In the genomic region with DNA sequence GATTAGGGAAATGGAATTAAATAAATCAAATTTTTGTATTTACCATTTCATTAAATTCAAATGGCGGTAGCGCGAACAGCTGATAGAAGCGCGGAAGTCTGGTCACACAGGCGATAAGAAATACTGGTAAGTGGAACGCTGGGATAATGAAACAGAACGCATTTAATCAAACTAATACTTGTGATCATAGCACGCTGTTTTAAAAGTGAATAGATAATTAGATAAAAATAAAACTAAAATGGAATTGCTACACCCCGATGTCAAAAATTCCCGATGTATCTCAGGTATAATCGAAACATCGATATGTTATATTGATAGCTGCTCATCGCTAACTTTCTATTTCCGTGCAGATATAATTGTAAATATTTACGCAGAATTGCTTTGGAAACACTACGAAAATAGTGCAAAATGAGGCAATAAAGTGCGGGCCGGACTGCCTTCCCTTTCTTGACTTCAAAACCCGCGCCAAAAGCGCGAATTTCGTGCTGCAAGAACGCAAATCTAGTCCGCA, we compare ENCODE assay signal across 1 fruit fly cellular context.
TF ChIP-seq lines count a peak whose summit lies in the region.

TSS of gene okr (minus strand) at position 96 of the 511 bp plus-strand sequence.
TSS of gene CG3558 (plus strand) at position 207 of the 511 bp plus-strand sequence.

TF ChIP-seq in whole organism, embryonic, 481 proteins besides CTCF, POLR2A, EP300 and RAD21 (continued from another document and continues in another):
- TF ChIP-seq pho (GFP tag; optimal IDR thresholded peaks at IDR 0.05; lab: Kevin White, UChicago) (no peak), CG11696 (GFP tag; IDR thresholded peaks at IDR 0.05; lab: Robert Waterston, UW) (no peak), aop (GFP tag; IDR thresholded peaks at IDR 0.05; lab: Robert Waterston, UW) (no peak), CG10959 (GFP tag; IDR thresholded peaks at IDR 0.05; lab: Robert Waterston, UW) (no peak), CG8290 (GFP tag; optimal IDR thresholded peaks at IDR 0.05; lab: Kevin White, UChicago) (no peak), CG8290 (tag; optimal IDR thresholded peaks at IDR 0.05; lab: Kevin White, UChicago) (no peak), esg (GFP tag; conservative IDR thresholded peaks at IDR 0.05; lab: Robert Waterston, UW) (no peak), CG5180 (GFP tag; optimal IDR thresholded peaks at IDR 0.05; lab: Kevin White, UChicago) (no peak), CG4854 (GFP tag; optimal IDR thresholded peaks at IDR 0.05; lab: Kevin White, UChicago) (no peak), nau (GFP tag; optimal IDR thresholded peaks at IDR 0.05; lab: Kevin White, UChicago) (no peak), H2.0 (GFP tag; IDR thresholded peaks at IDR 0.05; lab: Robert Waterston, UW) (no peak), hbn (GFP tag; IDR thresholded peaks at IDR 0.05; lab: Robert Waterston, UW; ENCODE audit: partially characterized antibody) (peak; percentile 80), crc (GFP tag; optimal IDR thresholded peaks at IDR 0.05; lab: Kevin White, UChicago) (no peak), bigmax (GFP tag; optimal IDR thresholded peaks at IDR 0.05; lab: Kevin White, UChicago) (no peak), CG3838 (GFP tag; optimal IDR thresholded peaks at IDR 0.05; lab: Kevin White, UChicago) (no peak), lola (GFP tag; optimal IDR thresholded peaks at IDR 0.05; lab: Kevin White, UChicago) (peak in 1 of 3 experiments; percentile 7), sd (tag; optimal IDR thresholded peaks at IDR 0.05; lab: Kevin White, UChicago) (no peak), CG12769 (tag; optimal IDR thresholded peaks at IDR 0.05; lab: Kevin White, UChicago) (no peak), CG2875 (GFP tag; optimal IDR thresholded peaks at IDR 0.05; lab: Kevin White, UChicago) (no peak), tna (GFP tag; IDR thresholded peaks at IDR 0.05; lab: Robert Waterston, UW; ENCODE audit: partially characterized antibody) (peak; percentile 47; the same call in 1 of the 2 replicates), ind (GFP tag; optimal IDR thresholded peaks at IDR 0.05; lab: Kevin White, UChicago) (no peak), pzg (GFP tag; optimal IDR thresholded peaks at IDR 0.05; lab: Kevin White, UChicago) (peak; percentile 71), cato (GFP tag; optimal IDR thresholded peaks at IDR 0.05; lab: Kevin White, UChicago; ENCODE audit: borderline replicate concordance) (no peak), NC2α (GFP tag; optimal IDR thresholded peaks at IDR 0.05; lab: Kevin White, UChicago) (no peak), CG14441 (GFP tag; IDR thresholded peaks at IDR 0.05; lab: Robert Waterston, UW) (no peak), zen2 (GFP tag; IDR thresholded peaks at IDR 0.05; lab: Robert Waterston, UW; ENCODE audit: partially characterized antibody) (peak; percentile 70; the same call in 1 of the 3 replicates), cg (GFP tag; optimal IDR thresholded peaks at IDR 0.05; lab: Kevin White, UChicago) (no peak), CoRest (tag; optimal IDR thresholded peaks at IDR 0.05; lab: Kevin White, UChicago) (no peak), ken (GFP tag; IDR thresholded peaks at IDR 0.05; lab: Robert Waterston, UW) (no peak), CG2202 (tag; optimal IDR thresholded peaks at IDR 0.05; lab: Kevin White, UChicago) (no peak), oc (tag; optimal IDR thresholded peaks at IDR 0.05; lab: Kevin White, UChicago) (no peak), CG5245 (GFP tag; optimal IDR thresholded peaks at IDR 0.05; lab: Kevin White, UChicago) (no peak), E2f1 (GFP tag; IDR thresholded peaks at IDR 0.05; lab: Robert Waterston, UW) (no peak), CG2678 (tag; optimal IDR thresholded peaks at IDR 0.05; lab: Kevin White, UChicago) (no peak), CG7839 (tag; optimal IDR thresholded peaks at IDR 0.05; lab: Kevin White, UChicago) (no peak), kah (GFP tag; optimal IDR thresholded peaks at IDR 0.05; lab: Kevin White, UChicago) (no peak), CG6175 (GFP tag; IDR thresholded peaks at IDR 0.05; lab: Robert Waterston, UW) (no peak), pita (GFP tag; optimal IDR thresholded peaks at IDR 0.05; lab: Kevin White, UChicago) (no peak), B-H2 (GFP tag; optimal IDR thresholded peaks at IDR 0.05; lab: Kevin White, UChicago) (no peak), CG8359 (GFP tag; optimal IDR thresholded peaks at IDR 0.05; lab: Kevin White, UChicago; ENCODE audit: borderline replicate concordance) (no peak), nerfin-1 (tag; optimal IDR thresholded peaks at IDR 0.05; lab: Kevin White, UChicago) (no peak), Abd-B (GFP tag; optimal IDR thresholded peaks at IDR 0.05; lab: Kevin White, UChicago) (no peak), trem (tag; optimal IDR thresholded peaks at IDR 0.05; lab: Kevin White, UChicago) (peak; percentile 91), CG34224 (GFP tag; IDR thresholded peaks at IDR 0.05; lab: Robert Waterston, UW; ENCODE audit: partially characterized antibody) (peak; percentile 94), inv (GFP tag; IDR thresholded peaks at IDR 0.05; lab: Robert Waterston, UW; ENCODE audit: partially characterized antibody) (peak; percentile 72), Dad (GFP tag; optimal IDR thresholded peaks at IDR 0.05; lab: Kevin White, UChicago) (no peak), gfzf (GFP tag; optimal IDR thresholded peaks at IDR 0.05; lab: Kevin White, UChicago) (peak; percentile 57), B-H1 (GFP tag; IDR thresholded peaks at IDR 0.05; lab: Robert Waterston, UW) (no peak), BtbVII (GFP tag; optimal IDR thresholded peaks at IDR 0.05; lab: Kevin White, UChicago) (no peak), ac (GFP tag; optimal IDR thresholded peaks at IDR 0.05; lab: Kevin White, UChicago) (no peak), Sin3A (optimal IDR thresholded peaks at IDR 0.05; lab: Kevin White, UChicago) (peak; percentile 63), CG17802 (tag; optimal IDR thresholded peaks at IDR 0.05; lab: Kevin White, UChicago) (no peak), Ets65A (GFP tag; lab: Kevin White, UChicago) (no peak), ttk (GFP tag; IDR thresholded peaks at IDR 0.05; lab: Robert Waterston, UW) (no peak), CG6689 (GFP tag; IDR thresholded peaks at IDR 0.05; lab: Robert Waterston, UW) (no peak), br (optimal IDR thresholded peaks at IDR 0.05; lab: Kevin White, UChicago) (no peak), Hey (tag; optimal IDR thresholded peaks at IDR 0.05; lab: Kevin White, UChicago) (no peak), salm (tag; optimal IDR thresholded peaks at IDR 0.05; lab: Kevin White, UChicago) (no peak), run (tag; optimal IDR thresholded peaks at IDR 0.05; lab: Kevin White, UChicago) (no peak), crp (GFP tag; optimal IDR thresholded peaks at IDR 0.05; lab: Kevin White, UChicago) (peak; percentile 70 to 95), NC2β (GFP tag; optimal IDR thresholded peaks at IDR 0.05; lab: Kevin White, UChicago) (no peak), GATAe (GFP tag; conservative IDR thresholded peaks at IDR 0.05; lab: Robert Waterston, UW) (no peak), Eip74EF (GFP tag; optimal IDR thresholded peaks at IDR 0.05; lab: Kevin White, UChicago) (peak in 1 of 2 experiments; percentile 52), CG7372 (GFP tag; IDR thresholded peaks at IDR 0.05; lab: Robert Waterston, UW) (no peak), ash1 (GFP tag; optimal IDR thresholded peaks at IDR 0.05; lab: Kevin White, UChicago) (no peak), CG1024 (GFP tag; IDR thresholded peaks at IDR 0.05; lab: Robert Waterston, UW) (no peak), sr (GFP tag; IDR thresholded peaks at IDR 0.05; lab: Robert Waterston, UW) (no peak), Optix (GFP tag; IDR thresholded peaks at IDR 0.05; lab: Robert Waterston, UW) (no peak), fd102C (GFP tag; optimal IDR thresholded peaks at IDR 0.05; lab: Kevin White, UChicago) (no peak), gt (GFP tag; IDR thresholded peaks at IDR 0.05; lab: Robert Waterston, UW) (no peak), nom (GFP tag; optimal IDR thresholded peaks at IDR 0.05; lab: Kevin White, UChicago) (no peak), ewg (GFP tag; optimal IDR thresholded peaks at IDR 0.05; lab: Kevin White, UChicago) (no peak), gsb-n (tag; optimal IDR thresholded peaks at IDR 0.05; lab: Kevin White, UChicago) (no peak), Bgb (GFP tag; IDR thresholded peaks at IDR 0.05; lab: Robert Waterston, UW; ENCODE audit: partially characterized antibody) (peak; percentile 74), dmrt99B (tag; optimal IDR thresholded peaks at IDR 0.05; lab: Kevin White, UChicago) (no peak), CG1529 (GFP tag; optimal IDR thresholded peaks at IDR 0.05; lab: Kevin White, UChicago) (no peak), Drgx (GFP tag; IDR thresholded peaks at IDR 0.05; lab: Robert Waterston, UW) (no peak), Elba2 (GFP tag; optimal IDR thresholded peaks at IDR 0.05; lab: Kevin White, UChicago) (peak; percentile 47), CG15601 (tag; optimal IDR thresholded peaks at IDR 0.05; lab: Kevin White, UChicago) (no peak), CG30403 (GFP tag; optimal IDR thresholded peaks at IDR 0.05; lab: Kevin White, UChicago) (no peak), hth (optimal IDR thresholded peaks at IDR 0.05; lab: Kevin White, UChicago) (no peak), CG11560 (tag; IDR thresholded peaks at IDR 0.05; lab: Robert Waterston, UW) (no peak), so (GFP tag; IDR thresholded peaks at IDR 0.05; lab: Robert Waterston, UW) (no peak), scrt (GFP tag; optimal IDR thresholded peaks at IDR 0.05; lab: Kevin White, UChicago) (no peak), pb (GFP tag; optimal IDR thresholded peaks at IDR 0.05; lab: Kevin White, UChicago) (no peak), CG3163 (GFP tag; optimal IDR thresholded peaks at IDR 0.05; lab: Kevin White, UChicago) (no peak), CG34422 (GFP tag; IDR thresholded peaks at IDR 0.05; lab: Robert Waterston, UW) (no peak), CG6813 (GFP tag; optimal IDR thresholded peaks at IDR 0.05; lab: Kevin White, UChicago) (no peak), CG4820 (GFP tag; optimal IDR thresholded peaks at IDR 0.05; lab: Kevin White, UChicago) (no peak), pnt (GFP tag; optimal IDR thresholded peaks at IDR 0.05; lab: Kevin White, UChicago) (no peak), D19A (tag; optimal IDR thresholded peaks at IDR 0.05; lab: Kevin White, UChicago) (no peak), pfk (GFP tag; optimal IDR thresholded peaks at IDR 0.05; lab: Kevin White, UChicago) (peak; percentile 94), yki (optimal IDR thresholded peaks at IDR 0.05; lab: Kevin White, UChicago) (no peak), sens-2 (GFP tag; IDR thresholded peaks at IDR 0.05; lab: Robert Waterston, UW) (no peak), cwo (GFP tag; optimal IDR thresholded peaks at IDR 0.05; lab: Kevin White, UChicago) (no peak), h (optimal IDR thresholded peaks at IDR 0.05; lab: Kevin White, UChicago) (no peak), CG7928 (GFP tag; optimal IDR thresholded peaks at IDR 0.05; lab: Kevin White, UChicago) (no peak), CG14710 (tag; optimal IDR thresholded peaks at IDR 0.05; lab: Kevin White, UChicago) (peak; percentile 59), CG15073 (GFP tag; optimal IDR thresholded peaks at IDR 0.05; lab: Kevin White, UChicago) (no peak), Max (GFP tag; optimal IDR thresholded peaks at IDR 0.05; lab: Kevin White, UChicago) (no peak), Aef1 (GFP tag; IDR thresholded peaks at IDR 0.05; lab: Robert Waterston, UW) (no peak), nerfin-2 (GFP tag; IDR thresholded peaks at IDR 0.05; lab: Robert Waterston, UW; ENCODE audit: partially characterized antibody) (peak; percentile 69), Stat92E (GFP tag; optimal IDR thresholded peaks at IDR 0.05; lab: Kevin White, UChicago) (no peak), knrl (GFP tag; IDR thresholded peaks at IDR 0.05; lab: Robert Waterston, UW; ENCODE audit: partially characterized antibody) (peak; percentile 83), chm (GFP tag; IDR thresholded peaks at IDR 0.05; lab: Robert Waterston, UW) (no peak), CG7963 (GFP tag; IDR thresholded peaks at IDR 0.05; lab: Robert Waterston, UW; ENCODE audit: partially characterized antibody) (peak; percentile 58; the same call in 2 of the 3 replicates), Dip2 (GFP tag; IDR thresholded peaks at IDR 0.05; lab: Robert Waterston, UW) (no peak), HmgD (GFP tag; optimal IDR thresholded peaks at IDR 0.05; lab: Kevin White, UChicago) (no peak), usp (GFP tag; optimal IDR thresholded peaks at IDR 0.05; lab: Kevin White, UChicago) (no peak), Mad (GFP tag; optimal IDR thresholded peaks at IDR 0.05; lab: Kevin White, UChicago) (no peak), H15 (GFP tag; IDR thresholded peaks at IDR 0.05; lab: Robert Waterston, UW) (no peak), CG13424 (tag; optimal IDR thresholded peaks at IDR 0.05; lab: Kevin White, UChicago) (no peak), CG15696 (tag; optimal IDR thresholded peaks at IDR 0.05; lab: Kevin White, UChicago) (no peak), onecut (GFP tag; IDR thresholded peaks at IDR 0.05; lab: Robert Waterston, UW) (no peak), Side (GFP tag; optimal IDR thresholded peaks at IDR 0.05; lab: Kevin White, UChicago) (no peak), Taf1 (GFP tag; IDR thresholded peaks at IDR 0.05; lab: Robert Waterston, UW) (no peak), az2 (GFP tag; optimal IDR thresholded peaks at IDR 0.05; lab: Kevin White, UChicago) (no peak), CG9727 (GFP tag; optimal IDR thresholded peaks at IDR 0.05; lab: Kevin White, UChicago) (no peak), Med (GFP tag; lab: Kevin White, UChicago) (peak; percentile 81), TFAM (GFP tag; optimal IDR thresholded peaks at IDR 0.05; lab: Kevin White, UChicago) (no peak), fd64A (GFP tag; optimal IDR thresholded peaks at IDR 0.05; lab: Kevin White, UChicago) (peak; percentile 29), CG9609 (GFP tag; optimal IDR thresholded peaks at IDR 0.05; lab: Kevin White, UChicago) (no peak), CG17361 (GFP tag; IDR thresholded peaks at IDR 0.05; lab: Robert Waterston, UW) (no peak), Gsc (GFP tag; IDR thresholded peaks at IDR 0.05; lab: Robert Waterston, UW) (no peak), CG1602 (GFP tag; optimal IDR thresholded peaks at IDR 0.05; lab: Kevin White, UChicago) (no peak), CG10147 (GFP tag; optimal IDR thresholded peaks at IDR 0.05; lab: Kevin White, UChicago) (no peak), sim (GFP tag; IDR thresholded peaks at IDR 0.05; lab: Robert Waterston, UW) (no peak), MESR4 (GFP tag; optimal IDR thresholded peaks at IDR 0.05; lab: Kevin White, UChicago) (peak; percentile 72), Adf1 (GFP tag; IDR thresholded peaks at IDR 0.05; lab: Robert Waterston, UW) (no peak), fd3F (GFP tag; optimal IDR thresholded peaks at IDR 0.05; lab: Kevin White, UChicago) (no peak), CG7786 (GFP tag; optimal IDR thresholded peaks at IDR 0.05; lab: Kevin White, UChicago) (no peak), amos (GFP tag; IDR thresholded peaks at IDR 0.05; lab: Robert Waterston, UW; ENCODE audit: partially characterized antibody) (peak; percentile 83)
